Fruit fly (Drosophila melanogaster) whole organism, prepupa: ENCODE measurements around the gene Shc.

ENCODE experiments used
- Blimp-1 ChIP-seq: fragments of 200-800 bp; sonication (Bioruptor generic); optimal IDR thresholded peaks from 3 replicates; lab custom pipeline; 2017; ENCODE audit warnings: missing biosample characterization, missing genetic modification characterization, mild to moderate bottlenecking, moderate library complexity, missing genetic modification reagents
- CG10669 ChIP-seq: fragments of 200-800 bp; sonication (Bioruptor generic); optimal IDR thresholded peaks from 3 replicates; lab custom pipeline; 2018; ENCODE audit warnings: missing biosample characterization, mild to moderate bottlenecking, missing genetic modification characterization, moderate library complexity
- CG11902 ChIP-seq: fragments of 200-800 bp; sonication (Bioruptor generic); optimal IDR thresholded peaks from 3 replicates; lab custom pipeline; 2016; ENCODE audit warnings: missing biosample characterization, missing genetic modification characterization
- CG15336 ChIP-seq: fragments of 200-800 bp; sonication (Bioruptor generic); IDR thresholded peaks from 2 replicates; pipeline ENCODE4 v1.3.6; 2022; ENCODE audit warnings: missing biosample characterization, missing genetic modification characterization
- CG1621 ChIP-seq: fragments of 200-800 bp; sonication (Bioruptor generic); optimal IDR thresholded peaks from 3 replicates; lab custom pipeline; 2018; ENCODE audit warnings: missing biosample characterization, mild to moderate bottlenecking, missing genetic modification characterization
- CG3032 ChIP-seq: fragments of 200-800 bp; optimal IDR thresholded peaks from 2 replicates; lab custom pipeline; 2019; ENCODE audit warnings: missing biosample characterization, mild to moderate bottlenecking, missing genetic modification characterization, moderate library complexity
- CG3919 ChIP-seq: fragments of 200-800 bp; sonication (Bioruptor generic); optimal IDR thresholded peaks from 3 replicates; lab custom pipeline; 2016; ENCODE audit warnings: missing biosample characterization, missing genetic modification characterization
- CG6792 ChIP-seq: fragments of 200-800 bp; sonication (Bioruptor generic); optimal IDR thresholded peaks from 3 replicates; lab custom pipeline; 2016; ENCODE audit warnings: missing biosample characterization, missing genetic modification characterization
- CG6808 ChIP-seq: fragments of 200-800 bp; sonication (Bioruptor generic); optimal IDR thresholded peaks from 3 replicates; lab custom pipeline; 2017; ENCODE audit warnings: missing biosample characterization, missing genetic modification characterization, mild to moderate bottlenecking, moderate library complexity, missing genetic modification reagents
- CG6854 ChIP-seq: fragments of 200-800 bp; sonication (Bioruptor generic); optimal IDR thresholded peaks from 2 replicates; lab custom pipeline; 2017; ENCODE audit warnings: missing biosample characterization, mild to moderate bottlenecking, missing genetic modification characterization
- CG7368 ChIP-seq: fragments of 200-800 bp; sonication (Bioruptor generic); optimal IDR thresholded peaks from 3 replicates; lab custom pipeline; 2016; ENCODE audit warnings: missing biosample characterization, missing genetic modification characterization
- CG8119 ChIP-seq: fragments of 200-800 bp; sonication (Bioruptor generic); IDR thresholded peaks from 3 replicates; pipeline ENCODE4 v1.3.6; 2022; ENCODE audit warnings: missing biosample characterization, missing genetic modification characterization
- CG8319 ChIP-seq: fragments of 200-800 bp; sonication (Bioruptor generic); optimal IDR thresholded peaks from 3 replicates; lab custom pipeline; 2016; ENCODE audit warnings: missing biosample characterization, missing genetic modification characterization
- CG8632 ChIP-seq: fragments of 200-800 bp; sonication (Bioruptor generic); optimal IDR thresholded peaks from 3 replicates; lab custom pipeline; 2016; ENCODE audit warnings: missing biosample characterization, missing genetic modification characterization
- CG9139 ChIP-seq: fragments of 200-800 bp; sonication (Bioruptor generic); optimal IDR thresholded peaks from 3 replicates; lab custom pipeline; 2017; ENCODE audit warnings: missing biosample characterization, mild to moderate bottlenecking, missing genetic modification characterization
- Eip78C ChIP-seq: fragments of 200-800 bp; sonication (Bioruptor generic); peaks from one replicate; lab custom pipeline; 2016; ENCODE audit warnings: missing biosample characterization, missing genetic modification characterization
- Eip93F ChIP-seq: fragments of 200-800 bp; sonication (Bioruptor generic); optimal IDR thresholded peaks from 2 replicates; lab custom pipeline; 2016; ENCODE audit warnings: missing biosample characterization, mild to moderate bottlenecking, missing genetic modification characterization
- Ets96B ChIP-seq: fragments of 200-800 bp; optimal IDR thresholded peaks from 2 replicates; lab custom pipeline; 2019; ENCODE audit warnings: missing biosample characterization, mild to moderate bottlenecking, missing genetic modification characterization, moderate library complexity
- Hr38 ChIP-seq: sonication (Bioruptor generic); optimal IDR thresholded peaks from 2 replicates; lab custom pipeline; 2016; ENCODE audit warnings: missing biosample characterization, missing genetic modification characterization
- Hr39 ChIP-seq: fragments of 200-800 bp; sonication (Bioruptor generic); optimal IDR thresholded peaks from 2 replicates; lab custom pipeline; 2016; ENCODE audit warnings: missing biosample characterization, missing genetic modification characterization
- Hr4 ChIP-seq: fragments of 200-800 bp; sonication (Bioruptor generic); optimal IDR thresholded peaks from 3 replicates; lab custom pipeline; 2016; ENCODE audit warnings: missing biosample characterization, missing genetic modification characterization
- Lpt ChIP-seq: fragments of 200-800 bp; sonication (Bioruptor generic); optimal IDR thresholded peaks from 3 replicates; lab custom pipeline; 2016; ENCODE audit warnings: missing biosample characterization, missing genetic modification characterization
- OdsH ChIP-seq: fragments of 200-800 bp; sonication (Bioruptor generic); optimal IDR thresholded peaks from 3 replicates; lab custom pipeline; 2016; ENCODE audit warnings: missing biosample characterization, missing genetic modification characterization
- Sox102F ChIP-seq: fragments of 200-800 bp; sonication (Bioruptor generic); optimal IDR thresholded peaks from 2 replicates; lab custom pipeline; 2016; ENCODE audit warnings: missing biosample characterization, mild to moderate bottlenecking, missing genetic modification characterization
- Sox14 ChIP-seq: fragments of 200-800 bp; sonication (Bioruptor generic); optimal IDR thresholded peaks from 3 replicates; lab custom pipeline; 2016; ENCODE audit warnings: missing biosample characterization, missing genetic modification characterization
- Sox15 ChIP-seq: fragments of 200-800 bp; sonication (Bioruptor generic); optimal IDR thresholded peaks from 3 replicates; lab custom pipeline; 2016; ENCODE audit warnings: missing biosample characterization, missing genetic modification characterization
- acj6 ChIP-seq: fragments of 200-800 bp; sonication (Bioruptor generic); optimal IDR thresholded peaks from 3 replicates; lab custom pipeline; 2016; ENCODE audit warnings: missing biosample characterization, missing genetic modification characterization
- cyc ChIP-seq: fragments of 200-800 bp; sonication (Bioruptor generic); optimal IDR thresholded peaks from 3 replicates; lab custom pipeline; 2016; ENCODE audit warnings: missing biosample characterization, missing genetic modification characterization
- dac ChIP-seq: fragments of 200-800 bp; sonication (Bioruptor generic); optimal IDR thresholded peaks from 2 replicates; lab custom pipeline; 2017; ENCODE audit warnings: missing biosample characterization, mild to moderate bottlenecking, missing genetic modification characterization
- eg ChIP-seq: fragments of 200-800 bp; sonication (Bioruptor generic); IDR thresholded peaks from 3 replicates; pipeline ENCODE4 v1.3.6; 2022; ENCODE audit warnings: missing biosample characterization, missing genetic modification characterization
- esn ChIP-seq: fragments of 200-800 bp; sonication (Bioruptor generic); optimal IDR thresholded peaks from 2 replicates; lab custom pipeline; 2016; ENCODE audit warnings: missing biosample characterization, mild to moderate bottlenecking, missing genetic modification characterization, moderate library complexity
- fd59A ChIP-seq: fragments of 200-800 bp; sonication (Bioruptor generic); optimal IDR thresholded peaks from 2 replicates; lab custom pipeline; 2017; ENCODE audit warnings: missing biosample characterization, mild to moderate bottlenecking, missing genetic modification characterization, missing genetic modification reagents
- fd85E ChIP-seq: fragments of 200-800 bp; sonication (Bioruptor generic); optimal IDR thresholded peaks from 3 replicates; lab custom pipeline; 2016; ENCODE audit warnings: missing biosample characterization, missing genetic modification characterization
- lz ChIP-seq: fragments of 200-800 bp; sonication (Bioruptor generic); optimal IDR thresholded peaks from 3 replicates; lab custom pipeline; 2016; ENCODE audit warnings: missing biosample characterization, missing genetic modification characterization
- salr ChIP-seq, 2 experiments: fragments of 200-800 bp; sonication (Bioruptor generic); optimal IDR thresholded peaks; 3 replicates each; lab custom pipeline; 2016 to 2018; ENCODE audit warnings: missing biosample characterization in 2 of 2, missing genetic modification characterization in 2 of 2, mild to moderate bottlenecking in 1 of 2
- ss ChIP-seq, 2 experiments: fragments of 200-800 bp; sonication (Bioruptor generic); optimal IDR thresholded peaks; 2 replicates in 1 of 2; 3 replicates in 1 of 2; lab custom pipeline; 2017 to 2018; ENCODE audit warnings: mild to moderate bottlenecking in 2 of 2, missing biosample characterization in 2 of 2, missing genetic modification characterization in 2 of 2, moderate library complexity in 1 of 2
- svp ChIP-seq: fragments of 200-800 bp; sonication (Bioruptor generic); peaks from one replicate; lab custom pipeline; 2016; ENCODE audit warnings: missing biosample characterization, missing genetic modification characterization

Shc gene

DNA sequence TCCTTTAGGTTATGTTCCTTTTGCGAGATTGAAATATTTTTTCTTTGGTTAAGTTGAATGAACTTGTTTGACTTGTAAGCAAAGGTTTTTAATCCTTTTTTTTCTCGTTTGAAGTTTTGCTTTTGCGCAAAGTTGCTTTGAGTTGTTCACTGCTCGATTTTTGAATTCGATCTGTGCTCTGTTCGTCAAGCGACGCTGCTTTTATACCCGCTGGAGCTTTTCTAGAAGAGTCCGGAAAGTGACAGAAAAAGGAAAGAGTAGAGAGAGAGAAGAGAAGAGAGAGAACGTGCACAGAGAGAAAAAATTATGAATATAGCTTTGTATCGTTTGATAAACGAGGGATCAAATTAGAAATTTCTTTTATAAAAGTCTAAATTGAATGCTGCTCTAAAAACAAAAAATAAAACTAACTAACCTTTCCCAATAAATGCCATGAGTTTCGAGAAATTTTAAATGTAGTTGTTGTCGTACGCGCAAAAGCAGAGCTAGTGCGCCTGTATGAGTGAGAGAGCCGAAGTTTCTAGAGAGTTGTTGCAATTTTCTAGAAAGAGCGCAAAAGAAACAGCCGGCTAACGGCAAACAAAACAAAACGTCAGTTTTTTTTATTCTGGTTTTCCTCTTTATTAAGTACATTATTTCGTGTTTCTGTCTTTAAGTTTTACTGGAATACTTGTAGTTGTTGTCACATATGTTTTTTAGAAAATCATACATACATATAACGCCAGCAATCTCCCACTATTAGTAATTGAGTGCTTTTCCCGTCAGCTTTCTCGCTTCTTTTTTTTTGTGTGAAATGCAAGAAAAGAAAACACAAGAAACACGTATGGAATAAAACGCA, 49.4 kb upstream of the Shc start, which contains the start of gene Hsp26 (continued):
- TF ChIP-seq CG8632 (GFP tag; lab: Kevin White, UChicago) (peak; percentile 95), OdsH (GFP tag; lab: Kevin White, UChicago) (peak; percentile 96), Eip93F (GFP tag; lab: Kevin White, UChicago) (peak; percentile 70), CG8119 (peak; percentile 94), ss (GFP tag; optimal IDR thresholded peaks at IDR 0.05; lab: Kevin White, UChicago) (peak; percentile 60 to 83), CG1621 (tag; lab: Kevin White, UChicago) (peak; percentile 72), fd85E (peak; percentile 88), Ets96B (peak; percentile 91), dac (GFP tag; lab: Kevin White, UChicago) (peak; percentile 55), Sox15 (GFP tag; lab: Kevin White, UChicago) (peak; percentile 79), Hr4 (GFP tag; lab: Kevin White, UChicago) (peak; percentile 96), acj6 (peak; percentile 95), esn (peak; percentile 97), CG3032 (peak; percentile 75), svp (GFP tag; lab: Kevin White, UChicago) (peak; percentile 97), CG15336 (GFP tag; lab: Robert Waterston, UW) (peak; percentile 98), eg (GFP tag; lab: Robert Waterston, UW) (peak; percentile 95), cyc (GFP tag; lab: Kevin White, UChicago) (peak; percentile 89)
- TF ChIP-seq, all 60 proteins: peak for 59

DNA sequence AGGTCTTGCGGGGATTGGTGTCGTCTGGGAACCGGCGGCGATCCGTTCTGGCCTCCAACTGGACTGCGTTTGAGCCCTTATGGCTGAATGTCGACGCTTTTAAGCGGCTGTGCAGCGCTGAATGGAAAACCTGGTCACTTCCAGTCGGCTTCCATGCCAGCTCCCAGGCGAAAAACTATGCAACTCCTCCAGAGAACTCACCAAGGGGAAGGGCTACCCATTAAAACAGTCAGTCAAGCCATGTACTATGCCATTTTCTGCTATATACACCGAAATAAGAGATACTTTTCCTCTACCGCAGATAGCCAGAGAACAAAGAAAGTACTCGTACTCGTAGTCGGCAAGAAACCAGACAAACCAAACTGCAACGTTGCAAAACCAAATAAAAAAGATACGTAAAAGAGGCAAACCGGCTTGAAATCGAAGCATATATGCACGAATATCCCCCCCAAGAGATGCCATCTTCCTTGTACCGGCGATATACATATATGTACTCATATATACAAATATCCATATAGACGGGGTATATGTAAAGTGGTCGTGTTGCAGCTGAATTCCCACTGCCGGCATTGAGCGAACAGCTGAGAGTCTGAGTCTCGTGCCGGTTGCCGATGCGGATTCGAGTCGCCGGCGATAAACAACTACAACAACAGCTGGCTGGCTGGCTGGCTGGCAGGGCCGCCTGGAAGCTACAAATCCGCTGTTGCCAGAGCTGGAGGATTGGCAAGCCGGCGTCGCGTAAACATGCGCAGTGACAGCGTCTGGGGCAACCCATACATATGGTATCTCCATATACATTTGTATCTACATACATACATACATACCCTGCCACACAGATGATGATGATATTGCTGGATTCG, 47.1 kb upstream of the Shc start, which contains the start of gene Hsp67Ba:
TSS of gene Hsp67Ba (minus strand) at position 51 of the 860 bp plus-strand sequence.
- TF ChIP-seq svp (GFP tag; lab: Kevin White, UChicago) = peak; percentile 34
- peak; percentile 21 for TF ChIP-seq CG6854 (GFP tag; lab: Kevin White, UChicago)
- 0 out of 2 replicates have a peak, but pooled peaks have one; percentile 7 for TF ChIP-seq CG15336 (GFP tag; lab: Robert Waterston, UW)
- no peak for TF ChIP-seq OdsH (GFP tag; lab: Kevin White, UChicago)
- TF ChIP-seq Lpt = no peak
- 0 out of 3 replicates have a peak, but pooled peaks have one; percentile 25 for TF ChIP-seq eg (GFP tag; lab: Robert Waterston, UW)
- no peak for TF ChIP-seq Hr4 (GFP tag; lab: Kevin White, UChicago)
- peak; percentile 76 for TF ChIP-seq Eip78C
- no peak for TF ChIP-seq acj6
- TF ChIP-seq Sox14 (GFP tag; lab: Kevin White, UChicago) = peak; percentile 67
- TF ChIP-seq ss (GFP tag; optimal IDR thresholded peaks at IDR 0.05; lab: Kevin White, UChicago) = peak; percentile 5 to 47
- peak; percentile 41 for TF ChIP-seq Eip93F (GFP tag; lab: Kevin White, UChicago)
- TF ChIP-seq CG8119 = 0 out of 3 replicates have a peak, but pooled peaks have one; percentile 18
- TF ChIP-seq CG9139 (GFP tag; lab: Kevin White, UChicago) = peak; percentile 23
- peak; percentile 51 for TF ChIP-seq CG6808 (GFP tag; lab: Kevin White, UChicago)
- TF ChIP-seq, all 60 proteins: peak for 11

DNA sequence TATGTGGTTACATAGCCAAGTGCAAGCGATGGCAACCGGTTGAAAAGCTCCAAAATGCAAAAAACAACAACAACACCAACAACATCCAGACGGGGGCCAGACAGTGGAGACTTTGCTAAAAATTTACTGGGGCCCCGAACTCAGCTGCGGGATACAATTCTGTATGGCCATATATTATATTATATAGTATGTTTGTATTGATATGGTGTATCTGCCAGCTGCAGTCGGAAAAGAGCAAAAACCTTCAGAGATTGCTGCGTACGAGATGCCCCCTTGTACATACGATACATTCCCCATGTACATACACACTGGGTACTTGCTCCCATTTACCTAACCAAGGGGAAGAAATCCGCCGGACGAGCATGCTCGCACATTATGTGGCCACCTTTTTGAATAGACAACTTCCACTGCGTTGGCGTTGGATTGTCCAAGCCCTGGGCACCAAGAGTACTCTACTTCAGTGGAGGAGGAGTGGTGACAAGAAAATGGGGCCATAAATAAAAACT, 46.4 kb upstream of the Shc start:
- TF ChIP-seq svp (GFP tag; lab: Kevin White, UChicago) (peak; percentile 73), CG6808 (GFP tag; lab: Kevin White, UChicago) (peak; percentile 20), ss (GFP tag; optimal IDR thresholded peaks at IDR 0.05; lab: Kevin White, UChicago) (peak; percentile 6 to 12), Eip78C (peak; percentile 49), Sox102F (no peak), CG15336 (GFP tag; lab: Robert Waterston, UW) (peak; percentile 7; the same call in 1 of the 2 replicates), fd59A (GFP tag; lab: Kevin White, UChicago) (no peak), CG3919 (GFP tag; lab: Kevin White, UChicago) (no peak)
- TF ChIP-seq, all 60 proteins: peak for 5

DNA sequence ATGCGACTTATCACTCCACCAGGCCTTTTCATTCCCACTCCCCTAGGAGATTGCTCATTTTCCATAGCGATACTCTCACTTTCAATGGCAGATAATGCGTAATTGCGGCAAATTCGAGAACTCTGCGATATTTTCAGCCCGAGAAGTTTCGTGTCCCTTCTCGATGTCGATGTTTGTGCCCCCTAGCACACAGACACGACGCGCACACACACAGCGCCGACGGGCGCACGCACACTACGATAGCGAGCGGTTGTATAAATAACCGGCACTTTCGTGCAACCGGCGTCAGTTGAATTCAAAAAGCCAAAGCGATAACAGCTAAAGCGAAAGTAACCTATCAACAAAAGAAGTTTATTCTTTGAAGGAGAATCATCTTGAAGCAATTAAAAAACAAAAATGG, 45.2 kb upstream of the Shc start, which contains the start of gene Hsp23:
TSS of gene Hsp23 (plus strand) at position 281 of the 400 bp plus-strand sequence.
- TF ChIP-seq Hr38 (no peak), CG11902 (GFP tag; lab: Kevin White, UChicago) (no peak), Sox15 (GFP tag; lab: Kevin White, UChicago) (no peak), Lpt (peak; percentile 39), Eip78C (peak; percentile 67), salr (GFP tag; optimal IDR thresholded peaks at IDR 0.05; lab: Kevin White, UChicago) (no peak), Sox14 (GFP tag; lab: Kevin White, UChicago) (peak; percentile 53), CG6854 (GFP tag; lab: Kevin White, UChicago) (peak; percentile 52), CG8632 (GFP tag; lab: Kevin White, UChicago) (no peak), Ets96B (peak; percentile 12), svp (GFP tag; lab: Kevin White, UChicago) (peak; percentile 91), CG10669 (peak; percentile 35), lz (GFP tag; lab: Kevin White, UChicago) (peak; percentile 20), CG3032 (peak; percentile 24), Hr4 (GFP tag; lab: Kevin White, UChicago) (no peak), Hr39 (GFP tag; lab: Kevin White, UChicago) (no peak), CG8319 (GFP tag; lab: Kevin White, UChicago) (no peak), Blimp-1 (GFP tag; lab: Kevin White, UChicago) (peak; percentile 92), eg (GFP tag; lab: Robert Waterston, UW) (peak; percentile 37; the same call in 1 of the 3 replicates), CG3919 (GFP tag; lab: Kevin White, UChicago) (peak; percentile 37), OdsH (GFP tag; lab: Kevin White, UChicago) (peak; percentile 12), CG6792 (GFP tag; lab: Kevin White, UChicago) (no peak), CG7368 (GFP tag; lab: Kevin White, UChicago) (peak; percentile 18)
